Fruit fly (Drosophila melanogaster): Measurements from ENCODE around the gene PIG-F.
A peak's percentile ranks its signal among the peaks of the same experiment; 100 is the strongest.

Gene PIG-F

dm6 chr3L:19634788-19635448 lies 22.7 kb downstream of the PIG-F start (continued):
- TF ChIP-seq CG9817 (tag; optimal IDR thresholded peaks at IDR 0.05) (peak; percentile 49), chif (GFP tag; optimal IDR thresholded peaks at IDR 0.05) (peak in 1 of 2 experiments; percentile 21), Poxn (GFP tag; IDR thresholded peaks at IDR 0.05) (no peak), Opbp (GFP tag; IDR thresholded peaks at IDR 0.05; ENCODE audit: partially characterized antibody) (no peak), Atf-2 (GFP tag; optimal IDR thresholded peaks at IDR 0.05) (no peak), grau (tag; optimal IDR thresholded peaks at IDR 0.05) (peak; percentile 77), repo (GFP tag; optimal IDR thresholded peaks at IDR 0.05) (no peak), Doc2 (GFP tag; IDR thresholded peaks at IDR 0.05) (no peak), CG6791 (GFP tag; IDR thresholded peaks at IDR 0.05; ENCODE audit: partially characterized antibody) (no peak), Sin3A (optimal IDR thresholded peaks at IDR 0.05) (no peak), gro (GFP tag; optimal IDR thresholded peaks at IDR 0.05) (no peak), kni (GFP tag; optimal IDR thresholded peaks at IDR 0.05) (no peak), CG2129 (GFP tag; IDR thresholded peaks at IDR 0.05; ENCODE audit: partially characterized antibody) (no peak), sqz (GFP tag; optimal IDR thresholded peaks at IDR 0.05) (no peak), CG7556 (GFP tag; optimal IDR thresholded peaks at IDR 0.05) (peak; percentile 84), cato (GFP tag; optimal IDR thresholded peaks at IDR 0.05; ENCODE audit: borderline replicate concordance) (no peak), CG3163 (GFP tag; optimal IDR thresholded peaks at IDR 0.05) (no peak), Fer3 (tag; optimal IDR thresholded peaks at IDR 0.05) (peak; percentile 85), CG2875 (GFP tag; optimal IDR thresholded peaks at IDR 0.05) (peak; percentile 32), CG1233 (GFP tag; optimal IDR thresholded peaks at IDR 0.05) (peak; percentile 73), CG11695 (GFP tag; IDR thresholded peaks at IDR 0.05) (peak; percentile 91), CG8281 (tag; optimal IDR thresholded peaks at IDR 0.05) (peak; percentile 59), tap (tag; optimal IDR thresholded peaks at IDR 0.05) (peak; percentile 48), CG2120 (GFP tag; optimal IDR thresholded peaks at IDR 0.05) (peak; percentile 64), NK7.1 (GFP tag; optimal IDR thresholded peaks at IDR 0.05) (no peak), bbx (GFP tag; IDR thresholded peaks at IDR 0.05; ENCODE audit: partially characterized antibody) (no peak), seq (GFP tag; IDR thresholded peaks at IDR 0.05) (0 out of 2 replicates have a peak, but pooled peaks have one; percentile 23), CG1603 (tag; optimal IDR thresholded peaks at IDR 0.05) (no peak), CG31224 (GFP tag; IDR thresholded peaks at IDR 0.05) (peak; percentile 62), CHES-1-like (GFP tag; optimal IDR thresholded peaks at IDR 0.05) (no peak), az2 (GFP tag; optimal IDR thresholded peaks at IDR 0.05) (peak; percentile 46), HmgZ (tag; optimal IDR thresholded peaks at IDR 0.05) (peak; percentile 14), klu (GFP tag; IDR thresholded peaks at IDR 0.05) (no peak; the same call in 1 of the 2 replicates), CG42726 (GFP tag; IDR thresholded peaks at IDR 0.05; ENCODE audit: partially characterized antibody) (no peak), B-H1 (GFP tag; IDR thresholded peaks at IDR 0.05) (peak; percentile 66), tna (GFP tag; IDR thresholded peaks at IDR 0.05; ENCODE audit: partially characterized antibody) (no peak), Chrac-16 (GFP tag; optimal IDR thresholded peaks at IDR 0.05) (peak; percentile 48), CG7357 (GFP tag; IDR thresholded peaks at IDR 0.05) (peak; percentile 75; the same call in 2 of the 3 replicates), CG7786 (GFP tag; optimal IDR thresholded peaks at IDR 0.05) (no peak), CG6689 (GFP tag; IDR thresholded peaks at IDR 0.05) (peak; percentile 87), Abd-B (GFP tag; optimal IDR thresholded peaks at IDR 0.05) (peak; percentile 86), yki (optimal IDR thresholded peaks at IDR 0.05) (no peak), CG3838 (GFP tag; optimal IDR thresholded peaks at IDR 0.05) (no peak), Sry-β (GFP tag; optimal IDR thresholded peaks at IDR 0.05) (no peak), CG10209 (GFP tag; optimal IDR thresholded peaks at IDR 0.05) (peak; percentile 56), CG7987 (GFP tag; optimal IDR thresholded peaks at IDR 0.05) (no peak), gce (GFP tag; IDR thresholded peaks at IDR 0.05) (peak; percentile 33; the same call in 1 of the 3 replicates), Trl (optimal IDR thresholded peaks at IDR 0.05) (no peak), Trl (GFP tag; optimal IDR thresholded peaks at IDR 0.05) (no peak), pan (optimal IDR thresholded peaks at IDR 0.05) (no peak), pan (GFP tag; optimal IDR thresholded peaks at IDR 0.05 in 1 of 2, IDR thresholded peaks at IDR 0.05 in 1 of 2) (peak in 1 of 2 experiments; percentile 73)

All from whole organism, embryonic.